Fruit fly (Drosophila melanogaster) whole organism, embryonic: ENCODE measurements around the gene fit.

Experiments
- Abd-B ChIP-seq: fragments of 200-800 bp; sonication (Bioruptor generic); optimal IDR thresholded peaks from 2 replicates; lab custom pipeline; 2018; ENCODE audit warnings: missing biosample characterization, mild to moderate bottlenecking, missing genetic modification characterization, moderate library complexity
- B-H1 ChIP-seq: fragments of 200-800 bp; sonication (Bioruptor generic); IDR thresholded peaks from 3 replicates; pipeline ENCODE4 v1.3.6; 2022; ENCODE audit warnings: missing biosample characterization, missing genetic modification characterization
- Bteb2 ChIP-seq: fragments of 200-800 bp; sonication (Bioruptor generic); optimal IDR thresholded peaks from 2 replicates; lab custom pipeline; 2016; ENCODE audit warnings: missing biosample characterization, missing genetic modification characterization
- C15 ChIP-seq: fragments of 200-800 bp; sonication (Bioruptor generic); IDR thresholded peaks from 3 replicates; pipeline ENCODE4 v1.3.6; 2022; ENCODE audit warnings: missing biosample characterization, missing genetic modification characterization
- CG10147 ChIP-seq: fragments of 200-800 bp; sonication (Bioruptor generic); optimal IDR thresholded peaks from 2 replicates; lab custom pipeline; 2019; ENCODE audit warnings: missing biosample characterization, mild to moderate bottlenecking, missing genetic modification characterization, moderate library complexity
- CG10462 ChIP-seq: fragments of 200-800 bp; sonication (Bioruptor generic); optimal IDR thresholded peaks from 2 replicates; lab custom pipeline; 2016; ENCODE audit warnings: missing biosample characterization, missing genetic modification characterization
- CG11456 ChIP-seq: fragments of 200-800 bp; sonication (Bioruptor generic); IDR thresholded peaks from 3 replicates; pipeline ENCODE4 v1.3.6; 2022; ENCODE audit warnings: missing biosample characterization, missing genetic modification characterization
- CG11504 ChIP-seq: fragments of 200-800 bp; sonication (Bioruptor generic); optimal IDR thresholded peaks from 3 replicates; lab custom pipeline; 2019; ENCODE audit warnings: missing biosample characterization, mild to moderate bottlenecking, missing genetic modification characterization, moderate library complexity
- CG11560 ChIP-seq: fragments of 200-800 bp; sonication (Bioruptor generic); IDR thresholded peaks from 3 replicates; pipeline ENCODE4 v1.3.6; 2022; ENCODE audit warnings: missing biosample characterization, missing genetic modification characterization
- CG12391 ChIP-seq: fragments of 200-800 bp; sonication (Bioruptor generic); optimal IDR thresholded peaks from 3 replicates; lab custom pipeline; 2018; ENCODE audit warnings: missing biosample characterization, mild to moderate bottlenecking, missing genetic modification characterization, moderate library complexity
- CG13775 ChIP-seq: fragments of 200-800 bp; sonication (Bioruptor generic); optimal IDR thresholded peaks from 3 replicates; lab custom pipeline; 2017; ENCODE audit warnings: missing biosample characterization, mild to moderate bottlenecking, missing genetic modification characterization
- CG14441 ChIP-seq: fragments of 200-800 bp; sonication (Bioruptor generic); IDR thresholded peaks from 2 replicates; pipeline ENCODE4 v1.3.6; 2022; ENCODE audit warnings: missing biosample characterization, missing genetic modification characterization
- CG1602 ChIP-seq: fragments of 200-800 bp; sonication (Bioruptor generic); optimal IDR thresholded peaks from 3 replicates; lab custom pipeline; 2016; ENCODE audit warnings: missing biosample characterization, missing genetic modification characterization
- CG1603 ChIP-seq: fragments of 200-800 bp; sonication (Bioruptor generic); optimal IDR thresholded peaks from 2 replicates; lab custom pipeline; 2019; ENCODE audit warnings: missing biosample characterization, mild to moderate bottlenecking, missing genetic modification characterization, moderate library complexity
- CG1647 ChIP-seq: fragments of 200-800 bp; sonication (Bioruptor generic); optimal IDR thresholded peaks from 3 replicates; lab custom pipeline; 2016; ENCODE audit warnings: missing biosample characterization, missing genetic modification characterization
- CG17361 ChIP-seq: fragments of 200-800 bp; sonication (Bioruptor generic); IDR thresholded peaks from 3 replicates; pipeline ENCODE4 v1.3.6; 2022; ENCODE audit warnings: missing biosample characterization, missing genetic modification characterization
- CG18011 ChIP-seq: fragments of 200-800 bp; sonication (Bioruptor generic); optimal IDR thresholded peaks from 2 replicates; lab custom pipeline; 2017; ENCODE audit warnings: missing biosample characterization, missing genetic modification characterization, mild to moderate bottlenecking, moderate library complexity, missing genotype
- CG2129 ChIP-seq: fragments of 200-800 bp; sonication (Bioruptor generic); IDR thresholded peaks from 2 replicates; pipeline ENCODE4 v1.3.6; 2022; ENCODE audit warnings: missing biosample characterization, missing genetic modification characterization; ENCODE audit not compliant: partially characterized antibody
- CG2199 ChIP-seq: fragments of 200-800 bp; sonication (Bioruptor generic); IDR thresholded peaks from 3 replicates; pipeline ENCODE4 v1.3.6; 2022; ENCODE audit warnings: missing biosample characterization, missing genetic modification characterization
- CG31365 ChIP-seq: fragments of 200-800 bp; sonication (Bioruptor generic); optimal IDR thresholded peaks from 2 replicates; lab custom pipeline; 2018; ENCODE audit warnings: missing biosample characterization, mild to moderate bottlenecking, missing genetic modification characterization
- CG7963 ChIP-seq: fragments of 200-800 bp; sonication (Bioruptor generic); IDR thresholded peaks from 3 replicates; pipeline ENCODE4 v1.3.6; 2022; ENCODE audit warnings: missing biosample characterization, missing genetic modification characterization; ENCODE audit not compliant: partially characterized antibody
- CG8944 ChIP-seq: fragments of 200-800 bp; sonication (Bioruptor generic); optimal IDR thresholded peaks from 3 replicates; lab custom pipeline; 2016; ENCODE audit warnings: missing biosample characterization, missing genetic modification characterization
- CG9609 ChIP-seq: fragments of 200-800 bp; sonication (Bioruptor generic); optimal IDR thresholded peaks from 3 replicates; lab custom pipeline; 2016; ENCODE audit warnings: missing biosample characterization, missing genetic modification characterization
- CG9727 ChIP-seq: fragments of 200-800 bp; sonication (Bioruptor generic); optimal IDR thresholded peaks from 3 replicates; lab custom pipeline; 2017; ENCODE audit warnings: missing biosample characterization, mild to moderate bottlenecking, missing genetic modification characterization
- CG9797 ChIP-seq: fragments of 200-800 bp; sonication (Bioruptor generic); optimal IDR thresholded peaks from 3 replicates; lab custom pipeline; 2018; ENCODE audit warnings: missing biosample characterization, mild to moderate bottlenecking, missing genetic modification characterization
- Dek ChIP-seq: fragments of 200-800 bp; sonication (Bioruptor generic); optimal IDR thresholded peaks from 3 replicates; lab custom pipeline; 2019; ENCODE audit warnings: missing biosample characterization, mild to moderate bottlenecking, missing genetic modification characterization, moderate library complexity
- Dref ChIP-seq: fragments of 200-800 bp; sonication (Bioruptor generic); IDR thresholded peaks from 2 replicates; pipeline ENCODE4 v1.3.6; 2022; ENCODE audit warnings: missing biosample characterization, missing genetic modification characterization
- E2f1 ChIP-seq: fragments of 200-800 bp; sonication (Bioruptor generic); IDR thresholded peaks from 2 replicates; pipeline ENCODE4 v1.3.6; 2022; ENCODE audit warnings: missing biosample characterization, missing genetic modification characterization
- Fer3 ChIP-seq: fragments of 200-800 bp; sonication (Bioruptor generic); optimal IDR thresholded peaks from 2 replicates; lab custom pipeline; 2018; ENCODE audit warnings: missing biosample characterization, mild to moderate bottlenecking, missing genetic modification characterization, moderate library complexity
- Hand ChIP-seq: fragments of 200-800 bp; sonication (Bioruptor generic); optimal IDR thresholded peaks from 2 replicates; lab custom pipeline; 2017; ENCODE audit warnings: mild to moderate bottlenecking, missing biosample characterization, missing genetic modification reagents, missing genetic modification characterization
- Hr3 ChIP-seq: fragments of 200-800 bp; sonication (Bioruptor generic); optimal IDR thresholded peaks from 3 replicates; lab custom pipeline; 2016; ENCODE audit warnings: missing biosample characterization, missing genetic modification characterization
- Hr39 ChIP-seq: fragments of >200 bp; optimal IDR thresholded peaks from 2 replicates; lab custom pipeline; 2017
- NC2α ChIP-seq: fragments of 200-800 bp; sonication (Bioruptor generic); optimal IDR thresholded peaks from 2 replicates; lab custom pipeline; 2016; ENCODE audit warnings: missing biosample characterization, missing genetic modification characterization
- NFAT ChIP-seq: fragments of 200-800 bp; sonication (Bioruptor generic); IDR thresholded peaks from 2 replicates; pipeline ENCODE4 v1.3.6; 2022; ENCODE audit warnings: missing biosample characterization, missing genetic modification characterization
- Ssrp ChIP-seq: fragments of 200-800 bp; sonication (Bioruptor generic); optimal IDR thresholded peaks from 2 replicates; lab custom pipeline; 2018; ENCODE audit warnings: missing biosample characterization, mild to moderate bottlenecking, missing genetic modification characterization, moderate library complexity
- TFAM ChIP-seq: fragments of 200-800 bp; sonication (Bioruptor generic); optimal IDR thresholded peaks from 2 replicates; lab custom pipeline; 2017; ENCODE audit warnings: missing biosample characterization, missing genetic modification characterization, inconsistent platforms
- ac ChIP-seq: fragments of 200-800 bp; sonication (Bioruptor generic); optimal IDR thresholded peaks from 3 replicates; lab custom pipeline; 2017; ENCODE audit warnings: missing biosample characterization, mild to moderate bottlenecking, missing genetic modification characterization
- al ChIP-seq: fragments of 200-800 bp; sonication (Bioruptor generic); IDR thresholded peaks from 2 replicates; pipeline ENCODE4 v1.3.6; 2022; ENCODE audit warnings: missing biosample characterization, missing genetic modification characterization
- bbx ChIP-seq: fragments of 200-800 bp; sonication (Bioruptor generic); IDR thresholded peaks from 2 replicates; pipeline ENCODE4 v1.3.6; 2022; ENCODE audit warnings: missing biosample characterization, missing genetic modification characterization; ENCODE audit not compliant: partially characterized antibody
- btn ChIP-seq: fragments of 200-800 bp; sonication (Bioruptor generic); optimal IDR thresholded peaks from 2 replicates; lab custom pipeline; 2016; ENCODE audit warnings: missing biosample characterization, missing genetic modification characterization
- crc ChIP-seq: fragments of 200-800 bp; sonication (Bioruptor generic); optimal IDR thresholded peaks from 2 replicates; lab custom pipeline; 2016; ENCODE audit warnings: missing biosample characterization, missing genetic modification characterization
- fd64A ChIP-seq: fragments of 200-800 bp; sonication (Bioruptor generic); optimal IDR thresholded peaks from 3 replicates; lab custom pipeline; 2018; ENCODE audit warnings: missing biosample characterization, mild to moderate bottlenecking, missing genetic modification characterization
- jumu ChIP-seq: fragments of 200-800 bp; sonication (Bioruptor generic); optimal IDR thresholded peaks from 3 replicates; lab custom pipeline; 2016; ENCODE audit warnings: missing biosample characterization, missing genetic modification characterization
- kah ChIP-seq: fragments of 200-800 bp; sonication (Bioruptor generic); optimal IDR thresholded peaks from 2 replicates; lab custom pipeline; 2018; ENCODE audit warnings: missing biosample characterization, mild to moderate bottlenecking, missing genetic modification characterization
- otp ChIP-seq: fragments of 200-800 bp; sonication (Bioruptor generic); IDR thresholded peaks from 3 replicates; pipeline ENCODE4, ENCODE4 v1.3.6; 2022; ENCODE audit warnings: missing biosample characterization, missing genetic modification characterization
- ranshi ChIP-seq: fragments of 200-800 bp; sonication (Bioruptor generic); IDR thresholded peaks from 2 replicates; pipeline ENCODE4 v1.3.6; 2022; ENCODE audit warnings: missing biosample characterization, missing genetic modification characterization
- salm ChIP-seq: fragments of 200-800 bp; sonication (Bioruptor generic); optimal IDR thresholded peaks from 2 replicates; lab custom pipeline; 2018; ENCODE audit warnings: missing biosample characterization, mild to moderate bottlenecking, missing genetic modification characterization
- sisA ChIP-seq: fragments of 200-800 bp; sonication (Bioruptor generic); IDR thresholded peaks from 2 replicates; pipeline ENCODE4 v1.3.6; 2022; ENCODE audit warnings: missing biosample characterization, missing genetic modification characterization
- ssp ChIP-seq: fragments of 200-800 bp; sonication (Bioruptor generic); IDR thresholded peaks from 2 replicates; pipeline ENCODE4 v1.3.6; 2022; ENCODE audit warnings: missing biosample characterization, missing genetic modification characterization
- tap ChIP-seq: fragments of 200-800 bp; optimal IDR thresholded peaks from 3 replicates; lab custom pipeline; 2019; ENCODE audit warnings: missing biosample characterization, mild to moderate bottlenecking, missing genetic modification characterization, moderate library complexity
- tx ChIP-seq: fragments of 200-800 bp; sonication (Bioruptor generic); optimal IDR thresholded peaks from 2 replicates; lab custom pipeline; 2016; ENCODE audit warnings: missing biosample characterization, missing genetic modification characterization
- zfh2 ChIP-seq: fragments of 200-800 bp; sonication (Bioruptor generic); optimal IDR thresholded peaks from 2 replicates; lab custom pipeline; 2016; ENCODE audit warnings: missing biosample characterization, missing genetic modification characterization

fit gene

dm6 chr3R:21849988-21850460 lies 34.2 kb downstream of the fit start (continued):
- TF ChIP-seq ac (GFP tag; lab: Kevin White, UChicago): no peak
- TF ChIP-seq Dref (GFP tag; lab: Robert Waterston, UW): no peak
- peak; percentile 22 for TF ChIP-seq fd64A (GFP tag; lab: Kevin White, UChicago)
- TF ChIP-seq TFAM: no peak
- peak; percentile 11 for TF ChIP-seq Hr3 (GFP tag; lab: Kevin White, UChicago)
- TF ChIP-seq CG8944 (GFP tag; lab: Kevin White, UChicago): no peak
- peak; percentile 37 for TF ChIP-seq CG11504 (tag; lab: Kevin White, UChicago)
- TF ChIP-seq CG9727 (GFP tag; lab: Kevin White, UChicago): peak; percentile 23
- no peak for TF ChIP-seq CG7963
- no peak for TF ChIP-seq bbx (GFP tag; lab: Robert Waterston, UW)
- no peak for TF ChIP-seq NFAT (GFP tag; lab: Robert Waterston, UW)
- TF ChIP-seq kah (GFP tag; lab: Kevin White, UChicago): no peak
- TF ChIP-seq CG1602 (GFP tag; lab: Kevin White, UChicago): peak; percentile 0
- TF ChIP-seq Ssrp (tag; lab: Kevin White, UChicago): peak; percentile 64
- no peak for TF ChIP-seq C15 (GFP tag; lab: Robert Waterston, UW)
- TF ChIP-seq E2f1: no peak
- no peak for TF ChIP-seq CG14441 (GFP tag; lab: Robert Waterston, UW)
- TF ChIP-seq CG12391 (tag; lab: Kevin White, UChicago): peak; percentile 61
- peak; percentile 24 for TF ChIP-seq jumu (GFP tag; lab: Kevin White, UChicago)
- TF ChIP-seq otp (GFP tag; lab: Robert Waterston, UW): no peak
- TF ChIP-seq CG9609 (GFP tag; lab: Kevin White, UChicago): peak; percentile 36
- TF ChIP-seq btn (GFP tag; lab: Kevin White, UChicago): no peak
- no peak for TF ChIP-seq CG11456 (GFP tag; lab: Robert Waterston, UW)
- no peak for TF ChIP-seq CG9797 (GFP tag; lab: Kevin White, UChicago)
- TF ChIP-seq tx (GFP tag; lab: Kevin White, UChicago): peak; percentile 37
- no peak for TF ChIP-seq zfh2 (GFP tag; lab: Kevin White, UChicago)
- no peak for TF ChIP-seq tap (tag; lab: Kevin White, UChicago)
- TF ChIP-seq Hand (GFP tag; lab: Kevin White, UChicago): no peak
- no peak for TF ChIP-seq ssp (GFP tag; lab: Robert Waterston, UW)
- TF ChIP-seq al (GFP tag; lab: Robert Waterston, UW): no peak
- no peak for TF ChIP-seq CG18011 (GFP tag; lab: Kevin White, UChicago)
- TF ChIP-seq crc: peak; percentile 18
- no peak for TF ChIP-seq Hr39 (lab: Kevin White, UChicago)
- TF ChIP-seq CG11560 (tag; lab: Robert Waterston, UW): no peak
- TF ChIP-seq Bteb2: no peak
- TF ChIP-seq CG2129 (GFP tag; lab: Robert Waterston, UW): no peak
- TF ChIP-seq CG13775 (GFP tag; lab: Kevin White, UChicago): peak; percentile 35
- no peak for TF ChIP-seq Fer3 (tag; lab: Kevin White, UChicago)
- peak; percentile 48 for TF ChIP-seq Abd-B
- no peak for TF ChIP-seq salm (tag; lab: Kevin White, UChicago)
- TF ChIP-seq Dek (tag; lab: Kevin White, UChicago): no peak
- no peak for TF ChIP-seq ranshi
- peak; percentile 38 for TF ChIP-seq CG1603
- TF ChIP-seq B-H1 (GFP tag; lab: Robert Waterston, UW): peak; percentile 16; the same call in 1 of the 3 replicates
- no peak for TF ChIP-seq CG10147 (GFP tag; lab: Kevin White, UChicago)
- no peak for TF ChIP-seq CG1647 (GFP tag; lab: Kevin White, UChicago)
- 0 out of 2 replicates have a peak, but pooled peaks have one; percentile 26 for TF ChIP-seq sisA
- TF ChIP-seq NC2α (GFP tag; lab: Kevin White, UChicago): peak; percentile 43
- TF ChIP-seq CG31365 (tag; lab: Kevin White, UChicago): no peak
- TF ChIP-seq CG10462 (GFP tag; lab: Kevin White, UChicago): peak; percentile 3
- peak; percentile 74 for TF ChIP-seq CG17361
- TF ChIP-seq CG2199 (GFP tag; lab: Robert Waterston, UW): peak; percentile 91; the same call in 2 of the 3 replicates
